Worm (Caenorhabditis elegans) whole organism, late embryonic: ENCODE data around the gene sma-5.
A peak's percentile ranks its signal among the peaks of the same experiment; 100 is the strongest.

Experiments
- ceh-18 ChIP-seq: sonication (generic microtip); optimal IDR thresholded peaks from 2 replicates; lab custom pipeline; 2016; ENCODE audit warnings: missing genetic modification characterization, missing compliant biosample characterization
- ceh-19 ChIP-seq: fragments of 200-800 bp; sonication (Bioruptor generic); optimal IDR thresholded peaks from 2 replicates; lab custom pipeline; 2018; ENCODE audit warnings: mild to moderate bottlenecking, missing genetic modification characterization, missing compliant biosample characterization
- ceh-22 ChIP-seq: sonication (generic microtip); optimal IDR thresholded peaks from 2 replicates; lab custom pipeline; 2017; ENCODE audit warnings: missing biosample characterization, missing genetic modification characterization
- ceh-30 ChIP-seq: fragments of 150-350 bp; optimal IDR thresholded peaks from 2 replicates; lab custom pipeline; 2014; ENCODE audit warnings: missing biosample characterization, missing genetic modification characterization
- ceh-6 ChIP-seq: fragments of 200-800 bp; sonication (Bioruptor generic); optimal IDR thresholded peaks from 2 replicates; lab custom pipeline; 2018; ENCODE audit warnings: mild to moderate bottlenecking, missing genetic modification characterization, missing compliant biosample characterization
- mec-3 ChIP-seq: sonication (generic microtip); optimal IDR thresholded peaks from 2 replicates; lab custom pipeline; 2016; ENCODE audit warnings: borderline replicate concordance, missing genetic modification characterization, missing compliant biosample characterization
- pros-1 ChIP-seq: fragments of 150-350 bp; optimal IDR thresholded peaks from 2 replicates; lab custom pipeline; 2014; ENCODE audit warnings: missing biosample characterization, missing genetic modification reagents, missing genetic modification characterization
- ref-2 ChIP-seq: sonication (generic microtip); optimal IDR thresholded peaks from 2 replicates; lab custom pipeline; 2016; ENCODE audit warnings: missing genetic modification characterization, missing compliant biosample characterization
- rnt-1 ChIP-seq: sonication (generic microtip); optimal IDR thresholded peaks from 2 replicates; lab custom pipeline; 2016; ENCODE audit warnings: missing genetic modification characterization, missing compliant biosample characterization
- sdc-2 ChIP-seq: sonication (generic microtip); optimal IDR thresholded peaks from 2 replicates; lab custom pipeline; 2016; ENCODE audit warnings: missing genotype, missing genetic modification characterization, missing compliant biosample characterization
- sox-4 ChIP-seq: sonication (generic microtip); optimal IDR thresholded peaks from 2 replicates; lab custom pipeline; 2017; ENCODE audit warnings: mild to moderate bottlenecking, missing genetic modification characterization, inconsistent platforms, missing compliant biosample characterization
- unc-55 ChIP-seq: sonication (generic microtip); optimal IDR thresholded peaks from 2 replicates; lab custom pipeline; 2017; ENCODE audit warnings: missing biosample characterization, missing genetic modification reagents, missing genetic modification characterization

sma-5 gene

ce11 chrX:11953229-11953628, 52.1 kb downstream of the sma-5 start, which contains the start of gene T08D10.4:
TSS of gene T08D10.4 (minus strand) at chrX:11953329.
- no peak for TF ChIP-seq rnt-1 (tag; lab: Kevin White, UChicago)
- TF ChIP-seq, all 69 proteins: peak for 0

DNA sequence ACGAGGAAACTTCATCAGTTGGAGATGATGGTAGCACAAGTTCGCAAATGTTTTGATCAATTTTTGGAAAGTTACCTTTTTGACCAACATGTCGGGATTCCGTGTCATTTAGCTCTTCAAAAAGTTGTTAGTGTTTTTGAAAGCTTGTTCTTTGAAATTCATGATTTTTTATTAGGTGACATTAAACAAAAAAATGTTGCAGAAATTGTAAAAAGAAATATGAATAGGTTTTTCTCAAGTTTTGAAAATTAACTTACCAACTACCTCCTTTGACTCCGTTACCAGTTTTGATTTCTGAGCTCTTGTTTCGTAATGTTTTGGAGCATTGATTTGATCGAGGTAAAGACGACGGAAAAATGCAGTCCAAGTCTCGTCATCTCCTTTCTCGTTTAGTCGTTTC, 53.2 kb downstream of the sma-5 start:
- no peak for TF ChIP-seq pros-1 (tag; lab: Kevin White, UChicago)
- no peak for TF ChIP-seq ceh-22 (tag; lab: Kevin White, UChicago)
- no peak for TF ChIP-seq ceh-18
- TF ChIP-seq unc-55 (GFP tag; lab: Kevin White, UChicago), result no peak
- TF ChIP-seq mec-3 (tag; lab: Kevin White, UChicago), result no peak
- no peak for TF ChIP-seq sox-4 (tag; lab: Kevin White, UChicago)
- no peak for TF ChIP-seq ceh-19 (GFP tag; lab: Kevin White, UChicago)
- no peak for TF ChIP-seq ref-2 (tag; lab: Kevin White, UChicago)
- no peak for TF ChIP-seq ceh-30 (tag; lab: Kevin White, UChicago)

DNA sequence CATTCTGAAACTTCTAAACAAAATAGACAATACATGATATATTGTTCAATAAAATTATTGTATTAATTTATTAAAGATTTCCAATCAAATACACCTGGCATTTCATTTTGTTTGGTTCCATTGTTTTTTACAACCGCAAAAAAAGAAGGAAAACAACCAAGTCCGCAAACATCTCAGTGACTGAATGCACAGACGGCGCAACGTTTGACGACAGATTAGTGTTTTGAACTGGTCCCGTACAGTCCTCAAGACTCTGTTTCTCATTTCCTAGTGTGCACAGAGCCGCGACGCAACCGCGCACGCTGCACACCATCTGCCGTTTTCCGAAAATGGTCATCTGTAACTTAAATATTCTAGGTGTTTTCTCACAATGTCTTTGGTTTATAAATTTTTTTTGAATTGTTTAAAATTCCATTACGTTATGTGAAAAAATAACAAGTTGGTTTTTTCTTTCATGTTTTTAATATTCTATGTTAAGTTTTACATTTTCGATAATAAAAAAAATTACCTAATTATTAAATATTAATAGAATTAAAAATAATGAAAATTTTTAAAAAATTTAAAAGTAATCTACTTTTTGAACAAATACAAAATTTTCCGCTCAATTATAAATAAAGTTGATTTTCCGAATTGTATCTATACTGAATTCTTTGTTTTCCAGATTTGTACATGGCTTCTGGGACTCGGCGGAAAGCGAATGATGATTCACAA, 57.0 kb downstream of the sma-5 start, which contains the start of gene lsd-1:
Gene lsd-1 (plus strand): TSS at position 661 of the 711 bp plus-strand sequence.
- TF ChIP-seq sdc-2 (tag; lab: Kevin White, UChicago) (peak; percentile 24), rnt-1 (tag; lab: Kevin White, UChicago) (no peak), ceh-6 (no peak)
